Worm (Caenorhabditis elegans) whole organism, L4/young adult: ENCODE measurements around the gene pudl-1.

Source experiments
- W03F9.2 ChIP-seq: fragments of 150-350 bp; optimal IDR thresholded peaks from 2 replicates; lab custom pipeline; 2014; ENCODE audit warnings: missing biosample characterization, missing genetic modification characterization
- dao-5 ChIP-seq: sonication (generic microtip); optimal IDR thresholded peaks from 2 replicates; lab custom pipeline; 2016; ENCODE audit warnings: missing genotype, missing genetic modification characterization, moderate library complexity, missing compliant biosample characterization
- him-1 ChIP-seq: sonication (generic microtip); optimal IDR thresholded peaks from 2 replicates; lab custom pipeline; 2016; ENCODE audit warnings: missing genotype, missing genetic modification reagents, missing genetic modification characterization, missing compliant biosample characterization

Gene pudl-1

ce11 chrIV:2853164-2853563, 20.5 kb downstream of the pudl-1 start, which contains the start of gene Y54G2A.49:
Y54G2A.49 (minus strand) TSS chrIV:2853264.
- TF ChIP-seq him-1 (no peak), W03F9.2 (no peak)

- no peak for TF ChIP-seq him-1
- no peak for TF ChIP-seq W03F9.2
- TF ChIP-seq dao-5 (tag; lab: Kevin White, UChicago), result no peak
Measured at ce11 chrIV:2854161-2854560, 21.5 kb downstream of the pudl-1 start.

DNA sequence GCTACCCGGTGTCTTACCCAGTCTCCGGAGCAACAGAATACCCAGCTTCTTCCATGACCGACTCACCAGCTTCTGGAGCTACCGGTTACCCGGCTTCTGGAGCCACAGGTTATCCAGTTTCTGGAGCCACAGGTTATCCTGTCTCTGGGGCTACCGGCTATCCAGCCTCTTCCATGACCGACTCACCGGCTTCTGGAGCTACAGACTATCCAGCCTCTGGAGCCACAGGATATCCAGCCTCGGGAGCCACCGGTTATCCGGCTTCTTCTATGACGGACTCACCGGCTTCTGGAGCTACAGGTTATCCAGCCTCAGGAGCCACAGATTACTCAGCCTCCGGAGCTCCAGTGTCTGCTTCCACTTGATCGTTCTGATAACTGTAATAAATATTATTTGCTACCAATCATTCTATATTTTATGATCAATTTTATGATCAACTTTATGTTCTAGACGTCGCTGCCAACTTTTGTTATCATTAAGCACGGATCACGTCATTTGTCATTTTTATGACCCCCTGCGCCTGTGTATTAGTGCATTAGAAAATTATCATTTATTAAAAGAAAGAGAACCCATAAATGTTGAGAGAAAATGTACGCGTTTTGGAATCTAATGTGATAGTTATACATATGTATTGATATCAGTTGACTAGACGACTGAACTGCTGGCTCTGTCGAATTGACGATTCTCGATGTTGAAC, 22.5 kb downstream of the pudl-1 start:
- TF ChIP-seq him-1 (no peak), dao-5 (tag; lab: Kevin White, UChicago) (no peak), W03F9.2 (no peak)

ce11 chrIV:2858734-2859133, 26.0 kb downstream of the pudl-1 start:
- TF ChIP-seq dao-5 (tag; lab: Kevin White, UChicago) (no peak), W03F9.2 (no peak), him-1 (no peak)

- no peak for TF ChIP-seq W03F9.2
- no peak for TF ChIP-seq dao-5 (tag; lab: Kevin White, UChicago)
- TF ChIP-seq him-1, result no peak
Measured at ce11 chrIV:2864743-2865142, 32.0 kb downstream of the pudl-1 start, which contains the start of gene Y54G2A.16. Y54G2A.16 (minus strand) TSS chrIV:2864843.
